Worm (Caenorhabditis elegans) whole organism, mixed stage, embryonic: ENCODE results near the gene C04F6.7.

ENCODE experiments used
- M03D4.4 ChIP-seq: sonication (generic microtip); optimal IDR thresholded peaks from 2 replicates; lab custom pipeline; 2017; ENCODE audit warnings: mild to moderate bottlenecking, missing genetic modification characterization, missing compliant biosample characterization
- blmp-1 ChIP-seq: fragments of 150-350 bp; optimal IDR thresholded peaks from 2 replicates; lab custom pipeline; 2014; ENCODE audit warnings: missing biosample characterization, missing genetic modification characterization
- ceh-39 ChIP-seq: fragments of 150-350 bp; optimal IDR thresholded peaks from 2 replicates; lab custom pipeline; 2014; ENCODE audit warnings: missing biosample characterization, missing genetic modification characterization
- ceh-43 ChIP-seq: fragments of 200-800 bp; sonication (Bioruptor generic); optimal IDR thresholded peaks from 2 replicates; lab custom pipeline; 2018; ENCODE audit warnings: mild to moderate bottlenecking, missing genetic modification characterization, moderate library complexity, missing compliant biosample characterization
- ceh-83 ChIP-seq: fragments of 200-800 bp; sonication (Bioruptor generic); optimal IDR thresholded peaks from 2 replicates; lab custom pipeline; 2018; ENCODE audit warnings: mild to moderate bottlenecking, missing genetic modification characterization, missing compliant biosample characterization
- ces-1 ChIP-seq: fragments of 150-350 bp; optimal IDR thresholded peaks from 2 replicates; lab custom pipeline; 2014; ENCODE audit warnings: missing biosample characterization, missing genetic modification reagents, missing genetic modification characterization
- cnd-1 ChIP-seq: fragments of 200-800 bp; sonication (Bioruptor generic); optimal IDR thresholded peaks from 2 replicates; lab custom pipeline; 2018; ENCODE audit warnings: mild to moderate bottlenecking, missing genetic modification characterization, missing compliant biosample characterization
- drap-1 ChIP-seq: fragments of 200-800 bp; sonication (Bioruptor generic); optimal IDR thresholded peaks from 3 replicates; lab custom pipeline; 2018; ENCODE audit warnings: mild to moderate bottlenecking, missing genetic modification characterization, missing compliant biosample characterization
- elt-1 ChIP-seq: sonication (generic microtip); optimal IDR thresholded peaks from 2 replicates; lab custom pipeline; 2017; ENCODE audit warnings: missing genetic modification characterization, mild to moderate bottlenecking, missing compliant biosample characterization, antibody characterized with exemption, moderate library complexity, borderline replicate concordance; ENCODE audit not compliant: insufficient read depth
- elt-3 ChIP-seq: fragments of 150-350 bp; optimal IDR thresholded peaks from 2 replicates; lab custom pipeline; 2014; ENCODE audit warnings: missing biosample characterization, missing genetic modification characterization
- flh-1 ChIP-seq: fragments of 200-800 bp; sonication (Bioruptor generic); optimal IDR thresholded peaks from 2 replicates; lab custom pipeline; 2018; ENCODE audit warnings: mild to moderate bottlenecking, missing genetic modification characterization, moderate library complexity, missing compliant biosample characterization
- hlh-1 ChIP-seq: fragments of 150-350 bp; optimal IDR thresholded peaks from 2 replicates; lab custom pipeline; 2014; ENCODE audit warnings: missing biosample characterization, missing genetic modification reagents, missing genetic modification characterization
- lin-32 ChIP-seq: fragments of 200-800 bp; sonication (Bioruptor generic); optimal IDR thresholded peaks from 2 replicates; lab custom pipeline; 2018; ENCODE audit warnings: mild to moderate bottlenecking, missing genetic modification characterization, missing compliant biosample characterization
- lsy-2 ChIP-seq: fragments of 150-350 bp; optimal IDR thresholded peaks from 2 replicates; lab custom pipeline; 2014; ENCODE audit warnings: missing biosample characterization, missing genetic modification characterization
- mep-1 ChIP-seq: fragments of 150-350 bp; optimal IDR thresholded peaks from 2 replicates; lab custom pipeline; 2017; ENCODE audit warnings: missing biosample characterization, missing genetic modification reagents, missing genetic modification characterization, inconsistent platforms
- mls-2 ChIP-seq: sonication (generic microtip); optimal IDR thresholded peaks from 2 replicates; lab custom pipeline; 2016; ENCODE audit warnings: mild to moderate bottlenecking, missing genetic modification characterization, moderate library complexity, missing compliant biosample characterization
- nhr-12 ChIP-seq: fragments of 150-350 bp; optimal IDR thresholded peaks from 2 replicates; lab custom pipeline; 2014; ENCODE audit warnings: missing biosample characterization, missing genetic modification characterization
- nhr-2 ChIP-seq: fragments of 150-350 bp; optimal IDR thresholded peaks from 2 replicates; lab custom pipeline; 2014; ENCODE audit warnings: missing biosample characterization, missing genetic modification characterization
- nhr-28 ChIP-seq: fragments of 150-350 bp; optimal IDR thresholded peaks from 2 replicates; lab custom pipeline; 2014; ENCODE audit warnings: missing biosample characterization, missing genetic modification characterization
- nhr-76 ChIP-seq: sonication (generic microtip); optimal IDR thresholded peaks from 2 replicates; lab custom pipeline; 2017; ENCODE audit warnings: missing biosample characterization, missing genetic modification characterization
- pha-4 ChIP-seq: fragments of 150-350 bp; optimal IDR thresholded peaks from 2 replicates; lab custom pipeline; 2018; ENCODE audit warnings: missing biosample characterization, missing genetic modification reagents, missing genetic modification characterization
- sem-2 ChIP-seq: fragments of 200-800 bp; sonication (Bioruptor generic); optimal IDR thresholded peaks from 2 replicates; lab custom pipeline; 2018; ENCODE audit warnings: mild to moderate bottlenecking, missing genetic modification characterization, missing compliant biosample characterization
- snpc-4 ChIP-seq: fragments of 150-350 bp; optimal IDR thresholded peaks from 2 replicates; lab custom pipeline; 2014; ENCODE audit warnings: missing biosample characterization, missing genetic modification characterization
- sptf-1 ChIP-seq: sonication (generic microtip); optimal IDR thresholded peaks from 2 replicates; lab custom pipeline; 2017; ENCODE audit warnings: mild to moderate bottlenecking, missing genetic modification characterization, moderate library complexity, missing compliant biosample characterization
- tbx-8 ChIP-seq: fragments of 200-800 bp; sonication (Bioruptor generic); optimal IDR thresholded peaks from 2 replicates; lab custom pipeline; 2018; ENCODE audit warnings: mild to moderate bottlenecking, missing genetic modification characterization, moderate library complexity, missing compliant biosample characterization
- unc-120 ChIP-seq: sonication (generic microtip); optimal IDR thresholded peaks from 2 replicates; lab custom pipeline; 2017; ENCODE audit warnings: missing genetic modification characterization, missing compliant biosample characterization; ENCODE audit not compliant: poor library complexity, severe bottlenecking
- unc-39 ChIP-seq: fragments of 150-350 bp; optimal IDR thresholded peaks from 2 replicates; lab custom pipeline; 2014; ENCODE audit warnings: missing biosample characterization, missing genetic modification characterization
- unc-62 ChIP-seq: fragments of 150-350 bp; optimal IDR thresholded peaks from 2 replicates; lab custom pipeline; 2014; ENCODE audit warnings: missing biosample characterization, missing genetic modification reagents, missing genetic modification characterization
- zip-8 ChIP-seq: fragments of 150-350 bp; optimal IDR thresholded peaks from 2 replicates; lab custom pipeline; 2014; ENCODE audit warnings: missing biosample characterization, missing genetic modification characterization
- ztf-11 ChIP-seq: fragments of 150-350 bp; optimal IDR thresholded peaks from 2 replicates; lab custom pipeline; 2014; ENCODE audit warnings: missing biosample characterization, missing genetic modification characterization

The C04F6.7 gene

ce11 chrX:3453870-3454269 lies 34.9 kb upstream of the C04F6.7 start:
- TF ChIP-seq ceh-43 (GFP tag; lab: Kevin White, UChicago) (no peak), nhr-2 (tag; lab: Kevin White, UChicago) (no peak), zip-8 (tag; lab: Kevin White, UChicago) (no peak), snpc-4 (tag; lab: Kevin White, UChicago) (no peak), pha-4 (tag; lab: Kevin White, UChicago) (no peak), mep-1 (no peak), hlh-1 (tag; lab: Kevin White, UChicago) (no peak), cnd-1 (tag; lab: Kevin White, UChicago) (no peak), elt-3 (tag; lab: Kevin White, UChicago) (no peak), lin-32 (GFP tag; lab: Kevin White, UChicago) (no peak), unc-120 (tag; lab: Kevin White, UChicago) (no peak), nhr-12 (no peak), elt-1 (tag; lab: Kevin White, UChicago) (no peak), ces-1 (GFP tag; lab: Kevin White, UChicago) (no peak), sptf-1 (tag; lab: Kevin White, UChicago) (no peak), tbx-8 (GFP tag; lab: Kevin White, UChicago) (no peak)

- TF ChIP-seq M03D4.4 (tag; lab: Kevin White, UChicago) (no peak), mep-1 (no peak), mls-2 (no peak), ztf-11 (tag; lab: Kevin White, UChicago) (no peak), ceh-83 (GFP tag; lab: Kevin White, UChicago) (no peak), ceh-43 (GFP tag; lab: Kevin White, UChicago) (no peak), lsy-2 (tag; lab: Kevin White, UChicago) (no peak), sptf-1 (tag; lab: Kevin White, UChicago) (no peak), unc-62 (GFP tag; lab: Kevin White, UChicago) (no peak), tbx-8 (GFP tag; lab: Kevin White, UChicago) (no peak), drap-1 (GFP tag; lab: Kevin White, UChicago) (no peak), flh-1 (GFP tag; lab: Kevin White, UChicago) (no peak)
- TF ChIP-seq, all 35 proteins: peak for 0
These were observed 32.1 kb upstream of the C04F6.7 start, which contains the start of gene ZK813.5 for ce11 chrX:3451122-3451521. Gene ZK813.5, minus strand, starts transcription at chrX:3451222.

ce11 chrX:3446011-3446410 lies 27.0 kb upstream of the C04F6.7 start, which contains the start of gene ZK813.1:
Gene ZK813.1, plus strand, starts transcription at chrX:3446311.
- TF ChIP-seq ceh-43 (GFP tag; lab: Kevin White, UChicago) (no peak), ceh-39 (tag; lab: Kevin White, UChicago) (no peak), blmp-1 (no peak), mep-1 (no peak), sptf-1 (tag; lab: Kevin White, UChicago) (no peak), tbx-8 (GFP tag; lab: Kevin White, UChicago) (no peak), flh-1 (GFP tag; lab: Kevin White, UChicago) (no peak), nhr-28 (tag; lab: Kevin White, UChicago) (no peak), ztf-11 (tag; lab: Kevin White, UChicago) (no peak)
- TF ChIP-seq, all 35 proteins: peak for 0

- TF ChIP-seq zip-8 (tag; lab: Kevin White, UChicago) (no peak), unc-62 (GFP tag; lab: Kevin White, UChicago) (no peak), sem-2 (GFP tag; lab: Kevin White, UChicago) (no peak), elt-3 (tag; lab: Kevin White, UChicago) (no peak)
- TF ChIP-seq, all 35 proteins: peak for 0
These were observed 25.5 kb upstream of the C04F6.7 start, which contains the start of gene ZK813.7 for ce11 chrX:3444514-3444913. Gene ZK813.7, plus strand, starts transcription at chrX:3444814.

- TF ChIP-seq ceh-43 (GFP tag; lab: Kevin White, UChicago) (no peak), mls-2 (no peak), mep-1 (no peak), ceh-39 (tag; lab: Kevin White, UChicago) (no peak), sptf-1 (tag; lab: Kevin White, UChicago) (no peak), lsy-2 (tag; lab: Kevin White, UChicago) (no peak), unc-62 (GFP tag; lab: Kevin White, UChicago) (no peak), cnd-1 (tag; lab: Kevin White, UChicago) (no peak), tbx-8 (GFP tag; lab: Kevin White, UChicago) (no peak), flh-1 (GFP tag; lab: Kevin White, UChicago) (no peak), nhr-76 (tag; lab: Kevin White, UChicago) (no peak), unc-39 (no peak), elt-3 (tag; lab: Kevin White, UChicago) (no peak), ces-1 (GFP tag; lab: Kevin White, UChicago) (no peak), zip-8 (tag; lab: Kevin White, UChicago) (no peak), drap-1 (GFP tag; lab: Kevin White, UChicago) (no peak), elt-1 (tag; lab: Kevin White, UChicago) (no peak)
These were observed 24.5 kb upstream of the C04F6.7 start, which contains the start of gene ZK813.2 for ce11 chrX:3443526-3443925. Gene ZK813.2, plus strand, starts transcription at chrX:3443826.
